Worm (Caenorhabditis elegans): ENCODE data around the gene ift-43.

ift-43 gene

DNA sequence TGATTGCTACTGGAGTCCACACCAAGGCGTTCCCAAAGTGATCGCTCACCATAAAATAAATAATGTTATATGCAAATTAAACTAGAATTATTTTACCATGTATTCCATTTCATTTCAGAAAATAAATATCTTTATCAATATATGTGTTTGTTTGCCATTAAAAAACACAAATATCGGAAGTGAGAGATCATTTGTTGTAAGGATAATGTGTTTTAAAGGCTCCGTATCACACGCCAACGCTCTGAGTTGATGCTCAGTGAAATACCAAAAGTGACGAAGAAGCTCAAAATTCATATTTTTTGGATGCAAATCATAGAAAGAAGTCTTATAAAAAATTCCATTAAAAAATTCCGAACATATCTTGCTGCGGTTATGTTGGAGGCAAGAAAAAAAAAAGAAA is 35.6 kb upstream of the ift-43 start:
- TF ChIP-seq unc-62 (GFP tag; optimal IDR thresholded peaks at IDR 0.05 in 1 of 2) (peak in 1 of 2 experiments; percentile 91), unc-62 (tag; optimal IDR thresholded peaks at IDR 0.05) (no peak), T20F7.1 (GFP tag; optimal IDR thresholded peaks at IDR 0.05) (no peak), lin-1 (GFP tag; IDR thresholded peaks at IDR 0.05) (no peak), jun-1 (tag; optimal IDR thresholded peaks at IDR 0.05) (no peak), spr-3 (GFP tag; optimal IDR thresholded peaks at IDR 0.05) (no peak)

DNA sequence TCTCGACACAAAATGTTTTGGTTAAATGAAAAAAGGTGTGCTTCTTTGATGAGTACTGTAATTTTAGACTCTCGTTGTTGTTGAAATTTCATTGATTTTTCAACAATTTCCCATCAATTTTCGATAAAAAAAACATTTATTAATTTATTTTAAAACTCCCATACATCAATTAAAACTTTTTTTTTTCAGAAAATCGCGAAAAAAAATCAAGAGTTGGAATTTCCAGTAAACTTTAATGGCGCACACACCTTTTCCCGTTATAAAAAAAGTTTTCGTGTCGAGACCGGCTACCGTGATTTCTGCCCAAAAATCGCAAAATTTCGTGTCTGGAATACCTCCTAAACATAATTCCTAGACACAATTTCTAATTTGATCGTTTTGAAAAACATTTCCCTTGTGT is 34.2 kb upstream of the ift-43 start, which contains the start of gene C25H3.14:
Gene C25H3.14 (plus strand): TSS at position 301 of the 400 bp plus-strand sequence.
- TF ChIP-seq lsy-2 (tag; optimal IDR thresholded peaks at IDR 0.05) (no peak), nhr-25 (tag; optimal IDR thresholded peaks at IDR 0.05; ENCODE audit: borderline replicate concordance, insufficient read depth) (no peak), lin-39 (tag; optimal IDR thresholded peaks at IDR 0.05) (no peak), rbr-2 (tag; optimal IDR thresholded peaks at IDR 0.05) (no peak), dmd-8 (GFP tag; IDR thresholded peaks at IDR 0.05) (no peak), hlh-30 (tag; optimal IDR thresholded peaks at IDR 0.05; ENCODE audit: insufficient read depth) (no peak), ztf-11 (tag; optimal IDR thresholded peaks at IDR 0.05) (no peak), nhr-10 (tag; optimal IDR thresholded peaks at IDR 0.05) (no peak), spr-3 (GFP tag; optimal IDR thresholded peaks at IDR 0.05) (no peak)

DNA sequence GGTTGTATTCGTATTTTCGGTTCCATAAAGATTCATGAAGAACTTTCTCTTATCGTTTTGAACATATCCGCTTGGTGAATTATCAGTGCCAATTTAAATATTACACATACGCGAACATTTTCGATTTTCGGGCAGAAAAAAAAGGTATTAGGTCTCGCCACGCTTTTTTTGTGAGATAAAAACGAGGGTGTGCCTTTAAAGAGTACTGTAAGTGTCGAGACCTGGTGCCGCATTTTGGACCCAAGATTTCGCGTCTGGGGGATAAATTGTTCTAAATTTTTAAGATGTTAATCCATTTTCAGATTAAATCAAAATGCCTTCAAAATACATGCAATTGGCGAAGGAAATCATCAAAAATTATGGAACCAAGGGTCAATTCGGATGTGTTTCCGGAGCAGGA is 33.3 kb upstream of the ift-43 start, which contains the start of gene C25H3.3:
Gene C25H3.3 (plus strand): TSS at position 301 of the 400 bp plus-strand sequence.
- TF ChIP-seq hmg-1.1 (GFP tag; IDR thresholded peaks at IDR 0.05), result no peak
- TF ChIP-seq nhr-42 (GFP tag; IDR thresholded peaks at IDR 0.05), result no peak
- peak; percentile 77 for TF ChIP-seq aha-1 (tag)
- no peak for TF ChIP-seq pha-4 (GFP tag; IDR thresholded peaks at IDR 0.05)
- no peak for TF ChIP-seq pha-4 (tag; optimal IDR thresholded peaks at IDR 0.05)
- no peak for TF ChIP-seq dmd-8 (GFP tag; IDR thresholded peaks at IDR 0.05)
- no peak for TF ChIP-seq unc-62 (GFP tag; optimal IDR thresholded peaks at IDR 0.05 in 1 of 2)
- TF ChIP-seq unc-62 (tag; optimal IDR thresholded peaks at IDR 0.05), result no peak
- no peak for TF ChIP-seq lir-3 (tag; optimal IDR thresholded peaks at IDR 0.05)
- TF ChIP-seq skn-1 (tag; optimal IDR thresholded peaks at IDR 0.05), result no peak
- TF ChIP-seq F10B5.3 (tag; optimal IDR thresholded peaks at IDR 0.05), result no peak

DNA sequence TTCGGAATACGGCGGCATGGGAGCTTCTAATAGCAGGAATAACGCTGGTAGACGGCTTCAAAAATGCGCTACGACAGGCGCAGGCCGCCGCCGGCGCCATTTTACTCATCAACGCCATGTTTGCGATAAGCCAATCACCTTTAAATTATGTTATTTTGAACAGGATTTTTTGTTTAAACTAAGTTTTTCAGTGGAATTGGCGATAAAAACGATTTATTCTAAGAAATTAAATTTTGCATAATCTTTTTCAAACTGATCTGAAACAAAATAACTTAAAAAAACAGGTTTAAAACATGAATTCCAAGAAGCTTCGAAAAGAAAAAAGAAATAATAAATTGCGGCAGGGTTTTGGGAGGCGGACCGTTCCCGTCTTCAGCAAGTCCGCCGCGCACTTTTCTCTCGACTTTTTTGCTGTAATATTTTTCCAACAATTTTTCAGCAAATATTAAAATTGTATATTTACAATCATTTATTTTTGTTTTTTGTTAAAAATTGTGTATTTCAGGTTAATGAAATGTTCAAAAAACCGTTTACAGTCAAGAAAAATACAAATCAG is 30.7 kb upstream of the ift-43 start, which contains the start of the genes ndub-5 and eif-2D:
Gene ndub-5 (minus strand): TSS at position 138 of the 556 bp plus-strand sequence.
Gene eif-2D (plus strand): TSS at position 506 of the 556 bp plus-strand sequence.
- TF ChIP-seq spr-1 (tag; optimal IDR thresholded peaks at IDR 0.05) (no peak), dpl-1 (GFP tag; optimal IDR thresholded peaks at IDR 0.05) (no peak), ceh-82 (tag; optimal IDR thresholded peaks at IDR 0.05) (no peak), snpc-4 (tag; optimal IDR thresholded peaks at IDR 0.05) (no peak), daf-19 (GFP tag; conservative IDR thresholded peaks at IDR 0.05) (no peak), attf-4 (tag; optimal IDR thresholded peaks at IDR 0.05) (no peak), madf-5 (GFP tag; IDR thresholded peaks at IDR 0.05) (no peak), zip-11 (GFP tag; IDR thresholded peaks at IDR 0.05) (no peak), skn-1 (tag; optimal IDR thresholded peaks at IDR 0.05) (no peak), cey-2 (tag; optimal IDR thresholded peaks at IDR 0.05; ENCODE audit: borderline replicate concordance, insufficient read depth) (no peak), aha-1 (tag) (peak; percentile 75), php-3 (GFP tag; IDR thresholded peaks at IDR 0.05) (no peak), tra-1 (GFP tag; IDR thresholded peaks at IDR 0.05) (no peak), ceh-62 (tag; optimal IDR thresholded peaks at IDR 0.05) (no peak), lsy-2 (tag; optimal IDR thresholded peaks at IDR 0.05) (peak in 1 of 2 experiments; percentile 37), jun-1 (tag; optimal IDR thresholded peaks at IDR 0.05) (no peak), daf-16 (GFP tag; optimal IDR thresholded peaks at IDR 0.05) (no peak), daf-16 (tag; optimal IDR thresholded peaks at IDR 0.05) (no peak), nhr-28 (tag; optimal IDR thresholded peaks at IDR 0.05) (no peak), nhr-76 (tag; optimal IDR thresholded peaks at IDR 0.05) (no peak), nhr-6 (tag; optimal IDR thresholded peaks at IDR 0.05) (no peak), mep-1 (tag; optimal IDR thresholded peaks at IDR 0.05) (peak; percentile 5), hlh-30 (tag; optimal IDR thresholded peaks at IDR 0.05; ENCODE audit: insufficient read depth) (no peak), D1046.2 (GFP tag; IDR thresholded peaks at IDR 0.05) (no peak), egl-27 (tag; optimal IDR thresholded peaks at IDR 0.05) (no peak), F37D6.2 (tag; optimal IDR thresholded peaks at IDR 0.05) (no peak), T20F7.1 (GFP tag; optimal IDR thresholded peaks at IDR 0.05) (no peak), lin-39 (tag; optimal IDR thresholded peaks at IDR 0.05) (no peak), nhr-25 (tag; optimal IDR thresholded peaks at IDR 0.05; ENCODE audit: borderline replicate concordance, insufficient read depth) (no peak), nhr-41 (GFP tag; IDR thresholded peaks at IDR 0.05) (no peak), unc-62 (GFP tag; optimal IDR thresholded peaks at IDR 0.05 in 1 of 2) (peak in 1 of 2 experiments; percentile 15), unc-62 (tag; optimal IDR thresholded peaks at IDR 0.05) (no peak), nhr-48 (tag; optimal IDR thresholded peaks at IDR 0.05) (no peak)
